Worm (Caenorhabditis elegans) whole organism, young adult: ENCODE measurements around the gene acr-2.
A peak's percentile ranks its signal among the peaks of the same experiment; 100 is the strongest.

Experiments used
- B0019.2 ChIP-seq: fragments of 200-800 bp; sonication (Bioruptor generic); conservative IDR thresholded peaks from 2 replicates; pipeline ENCODE4 v1.3.6; 2022; ENCODE audit warnings: missing genetic modification reagents, missing genetic modification characterization, missing compliant biosample characterization
- F10E7.11 ChIP-seq: sonication (generic microtip); optimal IDR thresholded peaks from 2 replicates; lab custom pipeline; 2017; ENCODE audit warnings: mild to moderate bottlenecking, missing genetic modification characterization, moderate library complexity, missing compliant biosample characterization
- F22D6.2 ChIP-seq: sonication (generic microtip); optimal IDR thresholded peaks from 2 replicates; lab custom pipeline; 2016; ENCODE audit warnings: mild to moderate bottlenecking, missing genetic modification characterization, missing compliant biosample characterization
- F37B4.10 ChIP-seq: fragments of 200-800 bp; sonication (Bioruptor generic); IDR thresholded peaks from 2 replicates; pipeline ENCODE4 v1.3.6; 2022; ENCODE audit warnings: missing genetic modification characterization, missing compliant biosample characterization
- F57A8.1 ChIP-seq: fragments of 200-800 bp; sonication (Bioruptor generic); optimal IDR thresholded peaks from 2 replicates; lab custom pipeline; 2018; ENCODE audit warnings: mild to moderate bottlenecking, missing genetic modification characterization, moderate library complexity, missing compliant biosample characterization
- F57C9.4 ChIP-seq: sonication (generic microtip); optimal IDR thresholded peaks from 2 replicates; lab custom pipeline; 2017; ENCODE audit warnings: mild to moderate bottlenecking, missing genetic modification characterization, missing compliant biosample characterization
- K12H6.12 ChIP-seq: fragments of 200-800 bp; sonication (Bioruptor generic); optimal IDR thresholded peaks from 2 replicates; lab custom pipeline; 2018; ENCODE audit warnings: mild to moderate bottlenecking, missing genetic modification characterization, missing compliant biosample characterization
- T26A5.8 ChIP-seq: sonication (generic microtip); optimal IDR thresholded peaks from 2 replicates; lab custom pipeline; 2016; ENCODE audit warnings: missing genetic modification characterization, missing compliant biosample characterization
- ama-1 ChIP-seq, 3 experiments: fragments of 150-350 bp in 1 of 3; sonication (generic microtip) in 2 of 3; optimal IDR thresholded peaks; 2 replicates each; lab custom pipeline; 2014 to 2018; ENCODE audit warnings: missing biosample characterization in 2 of 3, missing genetic modification characterization in 2 of 3, missing genetic modification reagents in 2 of 3
- aptf-2 ChIP-seq: fragments of 200-800 bp; sonication (Bioruptor generic); conservative IDR thresholded peaks from 2 replicates; pipeline ENCODE4 v1.3.6; 2022; ENCODE audit warnings: missing genetic modification reagents, missing genetic modification characterization, missing compliant biosample characterization
- attf-3 ChIP-seq: fragments of 200-800 bp; sonication (Bioruptor generic); conservative IDR thresholded peaks from 2 replicates; pipeline ENCODE4 v1.3.6; 2022; ENCODE audit warnings: missing genetic modification reagents, missing genetic modification characterization, missing compliant biosample characterization
- attf-5 ChIP-seq: fragments of 200-800 bp; sonication (Bioruptor generic); optimal IDR thresholded peaks from 2 replicates; lab custom pipeline; 2018; ENCODE audit warnings: mild to moderate bottlenecking, missing genetic modification characterization, missing compliant biosample characterization
- ceh-100 ChIP-seq: fragments of 200-800 bp; sonication (Bioruptor generic); IDR thresholded peaks from 2 replicates; pipeline ENCODE4 v1.3.6; 2022; ENCODE audit warnings: missing genetic modification reagents, missing genetic modification characterization, missing compliant biosample characterization
- ceh-58 ChIP-seq: fragments of 200-800 bp; sonication (Bioruptor generic); IDR thresholded peaks from 2 replicates; pipeline ENCODE4 v1.3.6; 2022; ENCODE audit warnings: missing genetic modification characterization, missing compliant biosample characterization
- ceh-79 ChIP-seq: sonication (generic microtip); optimal IDR thresholded peaks from 2 replicates; lab custom pipeline; 2017; ENCODE audit warnings: mild to moderate bottlenecking, missing genetic modification characterization, missing compliant biosample characterization
- chd-7 ChIP-seq: sonication (generic microtip); optimal IDR thresholded peaks from 2 replicates; lab custom pipeline; 2016; ENCODE audit warnings: mild to moderate bottlenecking, missing genetic modification characterization, moderate library complexity, missing compliant biosample characterization
- dox-1 ChIP-seq: fragments of 200-800 bp; sonication (Bioruptor generic); IDR thresholded peaks from 2 replicates; pipeline ENCODE4 v1.3.6; 2022; ENCODE audit warnings: missing genetic modification reagents, missing genetic modification characterization, missing compliant biosample characterization
- dpl-1 ChIP-seq: fragments of 150-350 bp; optimal IDR thresholded peaks from 2 replicates; lab custom pipeline; 2014; ENCODE audit warnings: missing biosample characterization, missing genetic modification reagents, missing genetic modification characterization
- efl-1 ChIP-seq: fragments of 150-350 bp; optimal IDR thresholded peaks from 2 replicates; lab custom pipeline; 2014; ENCODE audit warnings: missing biosample characterization, missing genetic modification reagents, missing genetic modification characterization
- egl-44 ChIP-seq: fragments of 200-800 bp; sonication (Bioruptor generic); IDR thresholded peaks from 2 replicates; pipeline ENCODE4 v1.3.6; 2022; ENCODE audit warnings: missing genetic modification reagents, missing genetic modification characterization, missing compliant biosample characterization
- egrh-3 ChIP-seq: fragments of 200-800 bp; sonication (Bioruptor generic); IDR thresholded peaks from 2 replicates; pipeline ENCODE4 v1.3.6; 2022; ENCODE audit warnings: missing genetic modification reagents, missing genetic modification characterization, missing compliant biosample characterization
- ekl-4 ChIP-seq: fragments of 200-800 bp; sonication (Bioruptor generic); IDR thresholded peaks from 2 replicates; pipeline ENCODE4 v1.3.6; 2022; ENCODE audit warnings: missing genetic modification reagents, missing genetic modification characterization, missing compliant biosample characterization
- ets-4 ChIP-seq: fragments of 200-800 bp; sonication (Bioruptor generic); optimal IDR thresholded peaks from 2 replicates; lab custom pipeline; 2018; ENCODE audit warnings: mild to moderate bottlenecking, missing genetic modification characterization, missing compliant biosample characterization
- fkh-3 ChIP-seq: sonication (generic microtip); optimal IDR thresholded peaks from 2 replicates; lab custom pipeline; 2016; ENCODE audit warnings: mild to moderate bottlenecking, missing genetic modification characterization, missing compliant biosample characterization
- him-1 ChIP-seq: sonication (generic microtip); optimal IDR thresholded peaks from 2 replicates; lab custom pipeline; 2016; ENCODE audit warnings: missing genotype, missing genetic modification reagents, missing genetic modification characterization, missing compliant biosample characterization
- hmg-1.2 ChIP-seq: fragments of 200-800 bp; sonication (Bioruptor generic); IDR thresholded peaks from 2 replicates; pipeline ENCODE4 v1.3.6; 2022; ENCODE audit warnings: missing genetic modification reagents, missing genetic modification characterization, missing compliant biosample characterization
- hmg-20 ChIP-seq: fragments of 200-800 bp; sonication (Bioruptor generic); IDR thresholded peaks from 2 replicates; pipeline ENCODE4 v1.3.6; 2022; ENCODE audit warnings: missing genetic modification reagents, missing genetic modification characterization, missing compliant biosample characterization
- lsy-27 ChIP-seq: sonication (generic microtip); optimal IDR thresholded peaks from 2 replicates; lab custom pipeline; 2017; ENCODE audit warnings: missing genetic modification characterization, mild to moderate bottlenecking, missing compliant biosample characterization, antibody characterized with exemption, missing genotype, borderline replicate concordance; ENCODE audit not compliant: insufficient read depth
- mcd-1 ChIP-seq: fragments of 200-800 bp; sonication (Bioruptor generic); IDR thresholded peaks from 2 replicates; pipeline ENCODE4 v1.3.6; 2022; ENCODE audit warnings: missing genetic modification reagents, missing genetic modification characterization, missing compliant biosample characterization
- mes-4 ChIP-seq: sonication (generic microtip); optimal IDR thresholded peaks from 2 replicates; lab custom pipeline; 2016; ENCODE audit warnings: missing genotype, missing genetic modification characterization, missing compliant biosample characterization
- nfyb-1 ChIP-seq: fragments of 200-800 bp; sonication (Bioruptor generic); IDR thresholded peaks from 2 replicates; pipeline ENCODE4 v1.3.6; 2022; ENCODE audit warnings: missing genetic modification reagents, missing genetic modification characterization, missing compliant biosample characterization
- nhr-120 ChIP-seq: fragments of 200-800 bp; sonication (Bioruptor generic); IDR thresholded peaks from 2 replicates; pipeline ENCODE4 v1.3.6; 2022; ENCODE audit warnings: missing genetic modification characterization, missing compliant biosample characterization
- nhr-90 ChIP-seq: sonication (generic microtip); optimal IDR thresholded peaks from 2 replicates; lab custom pipeline; 2016; ENCODE audit warnings: missing genotype, mild to moderate bottlenecking, missing genetic modification characterization, missing compliant biosample characterization
- sea-2 ChIP-seq: fragments of 200-800 bp; sonication (Bioruptor generic); IDR thresholded peaks from 2 replicates; pipeline ENCODE4 v1.3.6; 2022; ENCODE audit warnings: missing genetic modification characterization, missing compliant biosample characterization
- snpc-1.3 ChIP-seq: sonication (generic microtip); optimal IDR thresholded peaks from 2 replicates; lab custom pipeline; 2017; ENCODE audit warnings: missing genetic modification characterization, mild to moderate bottlenecking, missing compliant biosample characterization, antibody characterized with exemption, moderate library complexity, missing genotype, missing genetic modification reagents; ENCODE audit not compliant: insufficient read depth
- snpc-3.4 ChIP-seq: sonication (generic microtip); optimal IDR thresholded peaks from 2 replicates; lab custom pipeline; 2017; ENCODE audit warnings: missing genetic modification characterization, mild to moderate bottlenecking, missing compliant biosample characterization, antibody characterized with exemption, moderate library complexity, missing genotype, missing genetic modification reagents
- snpc-4 ChIP-seq, 5 experiments: fragments of 150-350 bp in 1 of 5; sonication (generic microtip) in 4 of 5; optimal IDR thresholded peaks; 2 replicates each; lab custom pipeline; 2014 to 2018; ENCODE audit warnings: missing genetic modification characterization in 5 of 5, missing biosample characterization in 3 of 5, antibody characterized with exemption in 2 of 5, mild to moderate bottlenecking in 2 of 5, missing compliant biosample characterization in 2 of 5, missing genotype in 2 of 5, moderate library complexity in 2 of 5, missing genetic modification reagents in 1 of 5
- somi-1 ChIP-seq: fragments of 200-800 bp; sonication (Bioruptor generic); optimal IDR thresholded peaks from 2 replicates; lab custom pipeline; 2018; ENCODE audit warnings: mild to moderate bottlenecking, missing genetic modification characterization, missing compliant biosample characterization
- tbp1 ChIP-seq: fragments of 200-800 bp; sonication (Bioruptor generic); optimal IDR thresholded peaks from 2 replicates; lab custom pipeline; 2018; ENCODE audit warnings: mild to moderate bottlenecking, missing genetic modification characterization, missing compliant biosample characterization
- xnd-1 ChIP-seq: sonication (generic microtip); optimal IDR thresholded peaks from 2 replicates; lab custom pipeline; 2016; ENCODE audit warnings: missing genotype, missing genetic modification reagents, missing genetic modification characterization, missing compliant biosample characterization
- ztf-26 ChIP-seq: sonication (generic microtip); optimal IDR thresholded peaks from 2 replicates; lab custom pipeline; 2017; ENCODE audit warnings: missing genetic modification characterization, missing compliant biosample characterization
- ztf-28 ChIP-seq: fragments of 200-800 bp; sonication (Bioruptor generic); IDR thresholded peaks from 2 replicates; pipeline ENCODE4 v1.3.6; 2022; ENCODE audit warnings: missing genetic modification reagents, missing genetic modification characterization, missing compliant biosample characterization

Gene acr-2

ce11 chrX:6737329-6738008, 35.1 kb downstream of the acr-2 start (continued):
- TF ChIP-seq snpc-4 (GFP tag; optimal IDR thresholded peaks at IDR 0.05; lab: Kevin White, UChicago) (no peak), snpc-4 (tag; optimal IDR thresholded peaks at IDR 0.05; lab: Kevin White, UChicago) (peak in 3 of 4 experiments; percentile 37 to 47 (median 38)), chd-7 (tag; lab: Kevin White, UChicago) (peak; percentile 92), ceh-100 (GFP tag; lab: Robert Waterston, UW) (no peak), nhr-90 (tag; lab: Kevin White, UChicago) (peak; percentile 33)

DNA sequence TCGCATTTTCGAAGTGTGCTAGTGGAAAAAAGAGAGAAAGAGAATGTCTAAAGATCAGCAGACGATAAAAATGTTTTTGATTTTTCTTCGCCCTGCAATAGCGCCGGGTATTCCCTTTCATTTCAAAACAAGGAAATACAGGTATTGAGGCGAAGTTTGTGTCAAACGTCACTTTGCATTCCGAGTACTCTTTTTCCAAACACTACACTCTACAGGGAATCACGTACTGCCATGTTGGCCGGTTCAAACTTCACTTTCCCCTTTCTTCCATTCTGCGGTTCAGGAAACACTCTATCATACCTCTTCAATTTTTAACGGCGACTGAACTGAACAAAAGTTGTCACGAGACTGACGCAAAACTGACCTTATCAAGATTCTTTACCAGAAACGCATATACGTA, 36.2 kb downstream of the acr-2 start:
- TF ChIP-seq ets-4 (GFP tag; lab: Kevin White, UChicago), result no peak
- TF ChIP-seq hmg-1.2 (GFP tag; lab: Robert Waterston, UW), result no peak
- no peak for TF ChIP-seq lsy-27
- no peak for TF ChIP-seq dpl-1 (GFP tag; lab: Kevin White, UChicago)
- TF ChIP-seq him-1 (tag; lab: Kevin White, UChicago), result no peak
- no peak for TF ChIP-seq sea-2 (GFP tag; lab: Robert Waterston, UW)
- no peak for TF ChIP-seq egrh-3 (GFP tag; lab: Robert Waterston, UW)
- TF ChIP-seq nfyb-1, result no peak

DNA sequence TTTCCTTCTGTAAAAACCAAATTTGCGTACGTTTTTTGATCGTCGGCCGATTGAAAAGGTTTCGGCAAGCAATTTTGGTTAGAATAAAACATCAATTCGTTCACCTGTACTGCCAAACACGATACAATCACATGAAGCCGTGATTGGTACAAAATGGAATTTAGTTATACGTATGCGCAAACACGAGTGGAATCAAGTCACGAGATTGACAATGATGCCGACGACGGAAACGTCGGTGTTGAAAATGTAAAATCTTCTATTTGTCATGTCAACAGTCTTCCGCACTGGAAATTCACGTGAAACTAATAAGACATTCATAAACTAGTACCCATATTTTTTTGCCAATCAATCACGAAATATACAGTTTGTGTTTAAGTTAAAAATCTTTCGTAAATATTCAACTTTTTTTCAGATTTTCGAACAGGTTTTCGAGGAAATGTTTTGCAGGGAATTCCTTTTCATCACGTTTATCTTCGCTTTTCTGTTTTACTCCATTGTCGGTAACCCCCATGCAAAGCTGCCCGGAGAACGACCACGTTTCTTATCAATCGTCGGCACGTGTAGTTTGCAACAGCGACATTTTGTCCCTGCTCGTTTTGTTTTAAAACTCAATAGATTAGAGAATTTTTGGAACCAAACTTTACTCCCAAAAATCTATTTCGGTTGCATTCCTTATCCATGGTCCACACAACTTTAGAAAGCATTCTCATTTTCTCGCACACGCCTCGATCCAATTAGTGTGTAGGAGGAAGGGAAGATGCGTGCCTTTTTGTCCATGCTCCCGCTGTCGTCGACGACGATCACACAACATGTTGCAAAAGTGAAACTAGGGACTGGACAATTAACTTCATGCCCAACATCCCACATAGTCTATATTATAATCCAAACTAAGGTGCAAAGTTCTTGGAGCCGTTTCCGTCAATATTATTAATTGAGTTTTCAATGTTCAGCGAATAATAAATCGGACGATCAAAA, 37.0 kb downstream of the acr-2 start:
- TF ChIP-seq ceh-58 (GFP tag; lab: Robert Waterston, UW), result no peak
- no peak for TF ChIP-seq egl-44 (GFP tag; lab: Robert Waterston, UW)
- no peak for TF ChIP-seq xnd-1 (tag; lab: Kevin White, UChicago)
- TF ChIP-seq ama-1 (optimal IDR thresholded peaks at IDR 0.05; lab: Kevin White, UChicago), result no peak
- TF ChIP-seq ama-1 (GFP tag; optimal IDR thresholded peaks at IDR 0.05; lab: Kevin White, UChicago), result no peak
- TF ChIP-seq attf-3 (GFP tag; lab: Robert Waterston, UW), result no peak
- TF ChIP-seq hmg-20, result no peak
- no peak for TF ChIP-seq nhr-120 (GFP tag; lab: Robert Waterston, UW)
- peak; percentile 62 for TF ChIP-seq somi-1 (GFP tag; lab: Kevin White, UChicago)
- TF ChIP-seq attf-5 (GFP tag; lab: Kevin White, UChicago), result no peak
- no peak for TF ChIP-seq F22D6.2 (tag; lab: Kevin White, UChicago)
- TF ChIP-seq ztf-28 (GFP tag; lab: Robert Waterston, UW), result no peak
- TF ChIP-seq B0019.2 (GFP tag; lab: Robert Waterston, UW), result no peak
- no peak for TF ChIP-seq K12H6.12 (tag; lab: Kevin White, UChicago)
- TF ChIP-seq tbp1, result no peak
- TF ChIP-seq ets-4 (GFP tag; lab: Kevin White, UChicago), result no peak
- 0 out of 2 replicates have a peak, but pooled peaks have one; percentile 12 for TF ChIP-seq mcd-1
- no peak for TF ChIP-seq F57C9.4 (tag; lab: Kevin White, UChicago)
- TF ChIP-seq F37B4.10 (GFP tag; lab: Robert Waterston, UW), result 0 out of 2 replicates have a peak, but pooled peaks have one; percentile 51
- TF ChIP-seq mes-4 (tag; lab: Kevin White, UChicago), result no peak
- no peak for TF ChIP-seq snpc-3.4 (tag; lab: Kevin White, UChicago)
- TF ChIP-seq fkh-3 (tag; lab: Kevin White, UChicago), result no peak
- TF ChIP-seq ekl-4 (GFP tag; lab: Robert Waterston, UW), result no peak
- TF ChIP-seq F57A8.1, result no peak
- TF ChIP-seq F10E7.11 (tag; lab: Kevin White, UChicago), result no peak
- TF ChIP-seq aptf-2 (GFP tag; lab: Robert Waterston, UW), result no peak
- no peak for TF ChIP-seq efl-1
- no peak for TF ChIP-seq T26A5.8 (tag; lab: Kevin White, UChicago)
- no peak for TF ChIP-seq ceh-79
- no peak for TF ChIP-seq snpc-1.3
- TF ChIP-seq dox-1 (GFP tag; lab: Robert Waterston, UW), result 0 out of 2 replicates have a peak, but pooled peaks have one; percentile 10
- TF ChIP-seq ztf-26 (tag; lab: Kevin White, UChicago), result peak; percentile 51
